Worm (Caenorhabditis elegans) whole organism, L4 larva: ENCODE measurements around the gene mcu-1.

ENCODE experiments used
- D1046.2 ChIP-seq: fragments of 200-800 bp; sonication (Bioruptor generic); IDR thresholded peaks from 2 replicates; pipeline ENCODE4 v1.3.6; 2022; ENCODE audit warnings: missing genetic modification characterization, missing compliant biosample characterization
- F44E2.7 ChIP-seq: fragments of 200-800 bp; sonication (Bioruptor generic); IDR thresholded peaks from 2 replicates; pipeline ENCODE4 v2.1.2; 2022; ENCODE audit warnings: missing genetic modification characterization, missing compliant biosample characterization
- F49E8.2 ChIP-seq: sonication (generic microtip); optimal IDR thresholded peaks from 2 replicates; lab custom pipeline; 2016; ENCODE audit warnings: missing compliant biosample characterization, mild to moderate bottlenecking, missing genetic modification characterization, borderline replicate concordance
- Y105C5A.15 ChIP-seq: fragments of 200-800 bp; sonication (Bioruptor generic); IDR thresholded peaks from 2 replicates; pipeline ENCODE4 v1.3.6; 2022; ENCODE audit warnings: missing genetic modification characterization, missing compliant biosample characterization
- Y5F2A.4 ChIP-seq: fragments of 200-800 bp; sonication (Bioruptor generic); optimal IDR thresholded peaks from 2 replicates; lab custom pipeline; 2018; ENCODE audit warnings: mild to moderate bottlenecking, missing genetic modification characterization, missing compliant biosample characterization
- aly-2 ChIP-seq: sonication (generic microtip); optimal IDR thresholded peaks from 2 replicates; lab custom pipeline; 2018; ENCODE audit warnings: missing biosample characterization, missing genetic modification characterization
- ama-1 ChIP-seq: fragments of 150-350 bp; optimal IDR thresholded peaks from 2 replicates; lab custom pipeline; 2014; ENCODE audit warnings: inconsistent platforms, mixed read lengths
- arid-1 ChIP-seq: fragments of 200-800 bp; sonication (Bioruptor generic); conservative IDR thresholded peaks from 2 replicates; pipeline ENCODE4 v1.3.6; 2022; ENCODE audit warnings: missing genetic modification reagents, missing genetic modification characterization, missing compliant biosample characterization
- ceh-20 ChIP-seq: fragments of 200-800 bp; sonication (Bioruptor generic); IDR thresholded peaks from 2 replicates; pipeline ENCODE4 v1.3.6; 2022; ENCODE audit warnings: missing genetic modification reagents, missing genetic modification characterization, missing compliant biosample characterization
- cey-2 ChIP-seq: sonication (generic microtip); optimal IDR thresholded peaks from 3 replicates; lab custom pipeline; 2017; ENCODE audit warnings: missing genetic modification characterization, mild to moderate bottlenecking, missing compliant biosample characterization, antibody characterized with exemption, borderline replicate concordance; ENCODE audit not compliant: insufficient read depth
- ctbp-1 ChIP-seq: fragments of 200-800 bp; sonication (Bioruptor generic); IDR thresholded peaks from 2 replicates; pipeline ENCODE4 v1.3.6; 2022; ENCODE audit warnings: missing genetic modification reagents, missing genetic modification characterization, missing compliant biosample characterization
- daf-8 ChIP-seq: fragments of 200-800 bp; sonication (Bioruptor generic); IDR thresholded peaks from 2 replicates; pipeline ENCODE4 v1.3.6; 2022; ENCODE audit warnings: missing genetic modification characterization, missing compliant biosample characterization
- dmd-8 ChIP-seq: fragments of 200-800 bp; sonication (Bioruptor generic); IDR thresholded peaks from 2 replicates; pipeline ENCODE4 v1.3.6; 2022; ENCODE audit warnings: missing genetic modification characterization, missing compliant biosample characterization
- dmd-9 ChIP-seq: fragments of 200-800 bp; sonication (Bioruptor generic); IDR thresholded peaks from 2 replicates; pipeline ENCODE4 v1.3.6; 2022; ENCODE audit warnings: missing genetic modification reagents, missing genetic modification characterization, missing compliant biosample characterization
- dpl-1 ChIP-seq: fragments of 150-350 bp; optimal IDR thresholded peaks from 2 replicates; lab custom pipeline; 2014; ENCODE audit warnings: missing biosample characterization, missing genetic modification reagents, missing genetic modification characterization
- duxl-1 ChIP-seq: sonication (generic microtip); optimal IDR thresholded peaks from 2 replicates; lab custom pipeline; 2016; ENCODE audit warnings: mild to moderate bottlenecking, missing genetic modification characterization, moderate library complexity, missing compliant biosample characterization; ENCODE audit not compliant: poor library complexity
- egl-27 ChIP-seq: sonication (generic microtip); optimal IDR thresholded peaks from 3 replicates; lab custom pipeline; 2017; ENCODE audit warnings: missing biosample characterization, missing genetic modification reagents, missing genetic modification characterization
- fkh-10 ChIP-seq: fragments of 150-350 bp; optimal IDR thresholded peaks from 2 replicates; lab custom pipeline; 2014; ENCODE audit warnings: missing biosample characterization, missing genetic modification reagents, missing genetic modification characterization
- hif-1 ChIP-seq, 2 experiments: sonication (generic microtip); optimal IDR thresholded peaks; 2 replicates each; lab custom pipeline; 2016 to 2017; ENCODE audit warnings: missing compliant biosample characterization in 2 of 2, missing genetic modification characterization in 2 of 2, missing genetic modification reagents in 2 of 2, missing genotype in 2 of 2, mild to moderate bottlenecking in 1 of 2
- jun-1 ChIP-seq: fragments of 150-350 bp; optimal IDR thresholded peaks from 2 replicates; lab custom pipeline; 2014; ENCODE audit warnings: missing biosample characterization, missing genetic modification reagents, missing genetic modification characterization
- lim-7 ChIP-seq: fragments of 200-800 bp; sonication (Bioruptor generic); IDR thresholded peaks from 2 replicates; pipeline ENCODE4 v1.3.6; 2022; ENCODE audit warnings: missing genetic modification characterization, missing compliant biosample characterization
- lin-1 ChIP-seq: fragments of 200-800 bp; sonication (Bioruptor generic); IDR thresholded peaks from 2 replicates; pipeline ENCODE4 v1.3.6; 2022; ENCODE audit warnings: missing genetic modification reagents, missing genetic modification characterization, missing compliant biosample characterization
- lin-13 ChIP-seq: fragments of 150-350 bp; optimal IDR thresholded peaks from 2 replicates; lab custom pipeline; 2014; ENCODE audit warnings: missing biosample characterization, missing genetic modification reagents, missing genetic modification characterization
- lin-38 ChIP-seq: fragments of 200-800 bp; sonication (Bioruptor generic); IDR thresholded peaks from 2 replicates; pipeline ENCODE4 v1.3.6; 2022; ENCODE audit warnings: missing genetic modification reagents, missing genetic modification characterization, missing compliant biosample characterization
- madf-5 ChIP-seq, 2 experiments: fragments of 200-800 bp; sonication (Bioruptor generic); IDR thresholded peaks; 2 replicates each; pipeline ENCODE4 v1.3.6; 2022; ENCODE audit warnings: missing compliant biosample characterization in 2 of 2, missing genetic modification characterization in 2 of 2
- mdl-1 ChIP-seq, 2 experiments: fragments of 150-350 bp in 1 of 2; sonication (generic microtip) in 1 of 2; optimal IDR thresholded peaks; 2 replicates each; lab custom pipeline; 2014 to 2017; ENCODE audit warnings: missing biosample characterization in 2 of 2, missing genetic modification characterization in 2 of 2
- mdt-29 ChIP-seq: fragments of 200-800 bp; sonication (Bioruptor generic); IDR thresholded peaks from 2 replicates; pipeline ENCODE4 v1.3.6; 2022; ENCODE audit warnings: missing genetic modification reagents, missing genetic modification characterization, missing compliant biosample characterization
- mes-2 ChIP-seq: sonication (generic microtip); optimal IDR thresholded peaks from 2 replicates; lab custom pipeline; 2016; ENCODE audit warnings: missing genotype, mild to moderate bottlenecking, missing genetic modification characterization, missing compliant biosample characterization; ENCODE audit not compliant: poor library complexity, severe bottlenecking
- nhr-102 ChIP-seq: sonication (generic microtip); optimal IDR thresholded peaks from 2 replicates; lab custom pipeline; 2016; ENCODE audit warnings: mild to moderate bottlenecking, missing genetic modification characterization, moderate library complexity, missing compliant biosample characterization
- nhr-111 ChIP-seq: fragments of 200-800 bp; sonication (Bioruptor generic); optimal IDR thresholded peaks from 2 replicates; lab custom pipeline; 2018; ENCODE audit warnings: mild to moderate bottlenecking, missing genetic modification characterization, missing compliant biosample characterization
- nhr-28 ChIP-seq: fragments of 150-350 bp; optimal IDR thresholded peaks from 2 replicates; lab custom pipeline; 2014; ENCODE audit warnings: missing biosample characterization, missing genetic modification characterization
- nhr-41 ChIP-seq: fragments of 200-800 bp; sonication (Bioruptor generic); IDR thresholded peaks from 2 replicates; pipeline ENCODE4 v1.3.6; 2022; ENCODE audit warnings: missing genetic modification reagents, missing genetic modification characterization, missing compliant biosample characterization
- nhr-42 ChIP-seq: fragments of 200-800 bp; sonication (Bioruptor generic); IDR thresholded peaks from 2 replicates; pipeline ENCODE4 v1.3.6; 2022; ENCODE audit warnings: missing genetic modification characterization, missing compliant biosample characterization
- nhr-76 ChIP-seq: fragments of 150-350 bp; optimal IDR thresholded peaks from 2 replicates; lab custom pipeline; 2014; ENCODE audit warnings: missing biosample characterization, missing genetic modification characterization
- nhr-77 ChIP-seq: fragments of 150-350 bp; optimal IDR thresholded peaks from 2 replicates; lab custom pipeline; 2014; ENCODE audit warnings: missing biosample characterization, missing genetic modification characterization
- php-3 ChIP-seq: fragments of 200-800 bp; sonication (Bioruptor generic); IDR thresholded peaks from 2 replicates; pipeline ENCODE4 v1.3.6; 2022; ENCODE audit warnings: missing genetic modification reagents, missing genetic modification characterization, missing compliant biosample characterization
- pqm-1 ChIP-seq: sonication (generic microtip); optimal IDR thresholded peaks from 2 replicates; lab custom pipeline; 2017; ENCODE audit warnings: missing biosample characterization, missing genetic modification characterization
- rbr-2 ChIP-seq: sonication (generic microtip); optimal IDR thresholded peaks from 2 replicates; lab custom pipeline; 2016; ENCODE audit warnings: missing genotype, missing genetic modification characterization, missing compliant biosample characterization
- saeg-2 ChIP-seq: fragments of 200-800 bp; sonication (Bioruptor generic); IDR thresholded peaks from 2 replicates; pipeline ENCODE4 v1.3.6; 2022; ENCODE audit warnings: missing genetic modification reagents, missing genetic modification characterization, missing compliant biosample characterization
- spr-1 ChIP-seq: sonication (generic microtip); optimal IDR thresholded peaks from 2 replicates; lab custom pipeline; 2016; ENCODE audit warnings: mild to moderate bottlenecking, missing genetic modification characterization, missing compliant biosample characterization
- spr-3 ChIP-seq: fragments of 200-800 bp; sonication (Bioruptor generic); optimal IDR thresholded peaks from 2 replicates; lab custom pipeline; 2018; ENCODE audit warnings: mild to moderate bottlenecking, missing genetic modification characterization, missing compliant biosample characterization
- tra-1 ChIP-seq: fragments of 200-800 bp; sonication (Bioruptor generic); IDR thresholded peaks from 2 replicates; pipeline ENCODE4 v1.3.6; 2022; ENCODE audit warnings: missing genetic modification reagents, missing genetic modification characterization, missing compliant biosample characterization
- unc-130 ChIP-seq: sonication (generic microtip); optimal IDR thresholded peaks from 2 replicates; lab custom pipeline; 2016; ENCODE audit warnings: missing genetic modification reagents, missing genetic modification characterization, missing compliant biosample characterization
- vab-7 ChIP-seq: fragments of 200-800 bp; sonication (Bioruptor generic); IDR thresholded peaks from 2 replicates; pipeline ENCODE4 v1.3.6; 2022; ENCODE audit warnings: missing genetic modification reagents, missing genetic modification characterization, missing compliant biosample characterization
- zag-1 ChIP-seq: fragments of 150-350 bp; optimal IDR thresholded peaks from 2 replicates; lab custom pipeline; 2014; ENCODE audit warnings: missing biosample characterization, missing genetic modification characterization
- zfp-2 ChIP-seq: sonication (generic microtip); optimal IDR thresholded peaks from 2 replicates; lab custom pipeline; 2016; ENCODE audit warnings: mild to moderate bottlenecking, missing genetic modification characterization, missing compliant biosample characterization
- zfp-3 ChIP-seq: fragments of 200-800 bp; sonication (Bioruptor generic); conservative IDR thresholded peaks from 2 replicates; pipeline ENCODE4 v1.3.6; 2022; ENCODE audit warnings: missing genetic modification reagents, missing genetic modification characterization, missing compliant biosample characterization
- zip-11 ChIP-seq: fragments of 200-800 bp; sonication (Bioruptor generic); IDR thresholded peaks from 2 replicates; pipeline ENCODE4 v1.3.6; 2022; ENCODE audit warnings: missing genetic modification characterization, missing compliant biosample characterization
- zip-2 ChIP-seq: fragments of 150-350 bp; optimal IDR thresholded peaks from 2 replicates; lab custom pipeline; 2014; ENCODE audit warnings: missing biosample characterization, missing genetic modification characterization
- ztf-11 ChIP-seq: fragments of 150-350 bp; optimal IDR thresholded peaks from 2 replicates; lab custom pipeline; 2014; ENCODE audit warnings: missing biosample characterization, missing genetic modification characterization
- ztf-7 ChIP-seq: fragments of 150-350 bp; optimal IDR thresholded peaks from 2 replicates; lab custom pipeline; 2014; ENCODE audit warnings: missing biosample characterization, missing genetic modification characterization

Gene mcu-1

DNA sequence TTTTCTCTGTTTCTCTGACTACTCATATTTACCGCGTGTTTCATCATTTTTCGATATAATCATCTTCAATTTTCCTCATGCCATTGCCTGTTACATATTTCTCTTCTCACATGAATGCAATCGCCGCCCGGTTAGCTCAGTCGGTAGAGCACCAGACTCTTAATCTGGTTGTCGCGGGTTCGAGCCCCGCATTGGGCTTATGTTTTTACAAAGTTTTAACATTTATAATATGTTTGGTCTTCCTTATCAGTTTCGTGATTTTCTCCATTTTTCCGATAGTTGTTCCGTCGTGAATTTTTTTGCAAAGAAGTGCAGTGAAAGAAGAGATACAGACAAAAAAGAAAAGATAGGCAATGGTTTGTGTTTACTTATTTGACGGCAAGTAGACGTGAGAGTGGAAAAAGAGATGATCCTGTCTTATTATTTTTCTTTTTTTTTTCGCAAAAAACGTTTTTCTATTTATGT, 28.0 kb upstream of the mcu-1 start (continued):
- TF ChIP-seq zfp-2 (tag; lab: Kevin White, UChicago) (peak; percentile 76), vab-7 (peak; percentile 95), ctbp-1 (no peak; the same call in 1 of the 2 replicates), nhr-28 (tag; lab: Kevin White, UChicago) (peak; percentile 89), dmd-8 (GFP tag; lab: Robert Waterston, UW) (peak; percentile 91), Y5F2A.4 (GFP tag; lab: Kevin White, UChicago) (peak; percentile 75), zip-11 (GFP tag; lab: Robert Waterston, UW) (no peak), egl-27 (no peak), lin-13 (GFP tag; lab: Kevin White, UChicago) (peak; percentile 77), zfp-3 (no peak; the same call in 1 of the 2 replicates), zag-1 (tag; lab: Kevin White, UChicago) (no peak), daf-8 (GFP tag; lab: Robert Waterston, UW) (no peak), mdt-29 (GFP tag; lab: Robert Waterston, UW) (peak; percentile 88), mdl-1 (tag; optimal IDR thresholded peaks at IDR 0.05; lab: Kevin White, UChicago) (peak; percentile 54 to 81), madf-5 (GFP tag; IDR thresholded peaks at IDR 0.05; lab: Robert Waterston, UW) (peak; percentile 66 to 73; a peak in 1 of 4 replicates), nhr-77 (tag; lab: Kevin White, UChicago) (peak; percentile 95), lin-38 (peak; percentile 78), ama-1 (lab: Kevin White, UChicago) (no peak), lim-7 (GFP tag; lab: Robert Waterston, UW) (peak; percentile 97), arid-1 (GFP tag; lab: Robert Waterston, UW) (peak; percentile 95), zip-2 (tag; lab: Kevin White, UChicago) (peak; percentile 78), nhr-41 (GFP tag; lab: Robert Waterston, UW) (peak; percentile 82), saeg-2 (GFP tag; lab: Robert Waterston, UW) (0 out of 2 replicates have a peak, but pooled peaks have one; percentile 69), dpl-1 (GFP tag; lab: Kevin White, UChicago) (peak; percentile 63), ztf-7 (tag; lab: Kevin White, UChicago) (peak; percentile 88), dmd-9 (GFP tag; lab: Robert Waterston, UW) (no peak), rbr-2 (tag; lab: Kevin White, UChicago) (peak; percentile 71), mes-2 (peak; percentile 79), aly-2 (tag; lab: Kevin White, UChicago) (no peak), nhr-76 (peak; percentile 18), cey-2 (peak; percentile 92), tra-1 (GFP tag; lab: Robert Waterston, UW) (peak; percentile 92), F49E8.2 (peak; percentile 80), nhr-102 (tag; lab: Kevin White, UChicago) (peak; percentile 87), spr-1 (tag; lab: Kevin White, UChicago) (peak; percentile 87), fkh-10 (peak; percentile 51), jun-1 (tag; lab: Kevin White, UChicago) (peak; percentile 47), F44E2.7 (GFP tag; lab: Robert Waterston, UW) (0 out of 2 replicates have a peak, but pooled peaks have one; percentile 65), hif-1 (tag; optimal IDR thresholded peaks at IDR 0.05; lab: Kevin White, UChicago) (peak; percentile 34 to 62), nhr-111 (peak; percentile 19), unc-130 (GFP tag; lab: Kevin White, UChicago) (peak; percentile 60), php-3 (GFP tag; lab: Robert Waterston, UW) (peak; percentile 87), ztf-11 (tag; lab: Kevin White, UChicago) (no peak), lin-1 (GFP tag; lab: Robert Waterston, UW) (peak; percentile 90), duxl-1 (tag; lab: Kevin White, UChicago) (peak; percentile 89), pqm-1 (tag; lab: Kevin White, UChicago) (peak; percentile 79), nhr-42 (peak; percentile 80; the same call in 1 of the 2 replicates), ceh-20 (GFP tag; lab: Robert Waterston, UW) (no peak; the same call in 1 of the 2 replicates), Y105C5A.15 (peak; percentile 74; the same call in 1 of the 2 replicates), spr-3 (GFP tag; lab: Kevin White, UChicago) (peak; percentile 80), D1046.2 (no peak)
